Fruit fly (Drosophila melanogaster) whole organism, embryonic: ENCODE results near the gene Tsen34.

Experiments used
- Antp ChIP-seq: fragments of 200-800 bp; sonication (Bioruptor generic); optimal IDR thresholded peaks from 3 replicates; lab custom pipeline; 2016; ENCODE audit warnings: missing biosample characterization, missing genetic modification characterization
- Asciz ChIP-seq: fragments of 200-800 bp; sonication (Bioruptor generic); optimal IDR thresholded peaks from 2 replicates; lab custom pipeline; 2017; ENCODE audit warnings: missing biosample characterization, mild to moderate bottlenecking, missing genetic modification characterization, missing genetic modification reagents
- B-H1 ChIP-seq: fragments of 200-800 bp; sonication (Bioruptor generic); IDR thresholded peaks from 3 replicates; pipeline ENCODE4 v1.3.6; 2022; ENCODE audit warnings: missing biosample characterization, missing genetic modification characterization
- CG10209 ChIP-seq: fragments of 200-800 bp; sonication (Bioruptor generic); optimal IDR thresholded peaks from 3 replicates; lab custom pipeline; 2017; ENCODE audit warnings: missing biosample characterization, mild to moderate bottlenecking, missing genetic modification characterization, missing genetic modification reagents
- CG10565 ChIP-seq: fragments of 200-800 bp; sonication (Bioruptor generic); optimal IDR thresholded peaks from 3 replicates; lab custom pipeline; 2016; ENCODE audit warnings: missing biosample characterization, mild to moderate bottlenecking, missing genetic modification characterization
- CG11456 ChIP-seq: fragments of 200-800 bp; sonication (Bioruptor generic); IDR thresholded peaks from 3 replicates; pipeline ENCODE4 v1.3.6; 2022; ENCODE audit warnings: missing biosample characterization, missing genetic modification characterization
- CG11723 ChIP-seq: fragments of 200-800 bp; sonication (Bioruptor generic); optimal IDR thresholded peaks from 2 replicates; lab custom pipeline; 2017; ENCODE audit warnings: missing biosample characterization, mild to moderate bottlenecking, missing genetic modification characterization
- CG15514 ChIP-seq: fragments of 200-800 bp; sonication (Bioruptor generic); optimal IDR thresholded peaks from 3 replicates; lab custom pipeline; 2017; ENCODE audit warnings: missing biosample characterization, missing genetic modification characterization, mild to moderate bottlenecking, moderate library complexity, missing genetic modification reagents
- CG15601 ChIP-seq: fragments of 200-800 bp; sonication (Bioruptor generic); optimal IDR thresholded peaks from 3 replicates; lab custom pipeline; 2019; ENCODE audit warnings: missing biosample characterization, mild to moderate bottlenecking, missing genetic modification characterization, moderate library complexity
- CG17186 ChIP-seq: fragments of 200-800 bp; sonication (Bioruptor generic); optimal IDR thresholded peaks from 3 replicates; lab custom pipeline; 2017; ENCODE audit warnings: missing biosample characterization, missing genetic modification reagents, missing genetic modification characterization
- CG17361 ChIP-seq: fragments of 200-800 bp; sonication (Bioruptor generic); IDR thresholded peaks from 3 replicates; pipeline ENCODE4 v1.3.6; 2022; ENCODE audit warnings: missing biosample characterization, missing genetic modification characterization
- CG3407 ChIP-seq: fragments of 200-800 bp; sonication (Bioruptor generic); optimal IDR thresholded peaks from 2 replicates; lab custom pipeline; 2018; ENCODE audit warnings: missing biosample characterization, mild to moderate bottlenecking, missing genetic modification characterization
- CG6654 ChIP-seq: fragments of 200-800 bp; sonication (Bioruptor generic); optimal IDR thresholded peaks from 2 replicates; lab custom pipeline; 2017; ENCODE audit warnings: missing biosample characterization, mild to moderate bottlenecking, missing genetic modification characterization
- CG7745 ChIP-seq: fragments of 200-800 bp; sonication (Bioruptor generic); optimal IDR thresholded peaks from 2 replicates; lab custom pipeline; 2018; ENCODE audit warnings: missing biosample characterization, mild to moderate bottlenecking, missing genetic modification characterization, moderate library complexity
- Drgx ChIP-seq: fragments of 200-800 bp; sonication (Bioruptor generic); IDR thresholded peaks from 2 replicates; pipeline ENCODE4 v1.3.6; 2022; ENCODE audit warnings: missing biosample characterization, missing genetic modification characterization
- H2.0 ChIP-seq: fragments of 200-800 bp; sonication (Bioruptor generic); IDR thresholded peaks from 2 replicates; pipeline ENCODE4 v1.3.6; 2022; ENCODE audit warnings: missing biosample characterization, missing genetic modification characterization
- Hand ChIP-seq: fragments of 200-800 bp; sonication (Bioruptor generic); optimal IDR thresholded peaks from 2 replicates; lab custom pipeline; 2017; ENCODE audit warnings: mild to moderate bottlenecking, missing biosample characterization, missing genetic modification reagents, missing genetic modification characterization
- Hmr ChIP-seq: fragments of 200-800 bp; sonication (Bioruptor generic); optimal IDR thresholded peaks from 3 replicates; lab custom pipeline; 2017; ENCODE audit warnings: mild to moderate bottlenecking, missing biosample characterization, missing genetic modification reagents, missing genetic modification characterization
- MBD-R2 ChIP-seq: fragments of 200-800 bp; sonication (Bioruptor generic); IDR thresholded peaks from 2 replicates; pipeline ENCODE4 v1.3.6; 2022; ENCODE audit warnings: missing biosample characterization, missing genetic modification characterization
- Mad ChIP-seq: fragments of 200-800 bp; sonication (Bioruptor generic); optimal IDR thresholded peaks from 2 replicates; lab custom pipeline; 2016; ENCODE audit warnings: missing biosample characterization, missing genetic modification characterization
- NK7.1 ChIP-seq: fragments of 200-800 bp; sonication (Bioruptor generic); optimal IDR thresholded peaks from 3 replicates; lab custom pipeline; 2016; ENCODE audit warnings: missing biosample characterization, missing genetic modification characterization
- Nf-YC ChIP-seq: fragments of 200-800 bp; optimal IDR thresholded peaks from 3 replicates; lab custom pipeline; 2019; ENCODE audit warnings: missing biosample characterization, mild to moderate bottlenecking, missing genetic modification characterization, moderate library complexity
- Optix ChIP-seq: fragments of 200-800 bp; sonication (Bioruptor generic); IDR thresholded peaks from 3 replicates; pipeline ENCODE4 v1.3.6; 2022; ENCODE audit warnings: missing biosample characterization, missing genetic modification characterization
- Ravus ChIP-seq: fragments of 200-800 bp; sonication (Bioruptor generic); IDR thresholded peaks from 2 replicates; pipeline ENCODE4 v1.3.6; 2022; ENCODE audit warnings: missing biosample characterization, missing genetic modification characterization
- Rx ChIP-seq: fragments of 200-800 bp; sonication (Bioruptor generic); IDR thresholded peaks from 2 replicates; pipeline ENCODE4 v1.3.6; 2022; ENCODE audit warnings: missing biosample characterization, missing genetic modification characterization
- Sox100B ChIP-seq: fragments of 200-800 bp; sonication (Bioruptor generic); optimal IDR thresholded peaks from 3 replicates; lab custom pipeline; 2018; ENCODE audit warnings: missing biosample characterization, mild to moderate bottlenecking, missing genetic modification characterization
- Sox102F ChIP-seq: fragments of 200-800 bp; sonication (Bioruptor generic); optimal IDR thresholded peaks from 2 replicates; lab custom pipeline; 2018; ENCODE audit warnings: missing biosample characterization, mild to moderate bottlenecking, missing genetic modification characterization, moderate library complexity
- Ssrp ChIP-seq: fragments of 200-800 bp; sonication (Bioruptor generic); optimal IDR thresholded peaks from 2 replicates; lab custom pipeline; 2018; ENCODE audit warnings: missing biosample characterization, mild to moderate bottlenecking, missing genetic modification characterization, moderate library complexity
- Tbp ChIP-seq: fragments of >200 bp; optimal IDR thresholded peaks from 2 replicates; lab custom pipeline; 2018; ENCODE audit warnings: missing biosample characterization, missing genetic modification characterization
- Xrp1 ChIP-seq: fragments of 200-800 bp; sonication (Bioruptor generic); IDR thresholded peaks from 2 replicates; pipeline ENCODE4 v1.3.6; 2022; ENCODE audit warnings: missing biosample characterization, missing genetic modification characterization
- abd-A ChIP-seq: fragments of 200-800 bp; sonication (Bioruptor generic); optimal IDR thresholded peaks from 3 replicates; lab custom pipeline; 2019; ENCODE audit warnings: missing biosample characterization, mild to moderate bottlenecking, missing genetic modification characterization, moderate library complexity
- al ChIP-seq: fragments of 200-800 bp; sonication (Bioruptor generic); IDR thresholded peaks from 2 replicates; pipeline ENCODE4 v1.3.6; 2022; ENCODE audit warnings: missing biosample characterization, missing genetic modification characterization
- cato ChIP-seq: fragments of 200-800 bp; sonication (Bioruptor generic); optimal IDR thresholded peaks from 2 replicates; lab custom pipeline; 2016; ENCODE audit warnings: missing biosample characterization, missing genetic modification characterization, borderline replicate concordance
- caup ChIP-seq: fragments of 200-800 bp; sonication (Bioruptor generic); optimal IDR thresholded peaks from 3 replicates; lab custom pipeline; 2017; ENCODE audit warnings: missing biosample characterization, mild to moderate bottlenecking, missing genetic modification characterization, moderate library complexity; ENCODE audit not compliant: severe bottlenecking
- cg ChIP-seq: fragments of 200-800 bp; sonication (Bioruptor generic); optimal IDR thresholded peaks from 3 replicates; lab custom pipeline; 2019; ENCODE audit warnings: missing biosample characterization, mild to moderate bottlenecking, missing genetic modification characterization, moderate library complexity
- crc ChIP-seq: fragments of 200-800 bp; sonication (Bioruptor generic); optimal IDR thresholded peaks from 2 replicates; lab custom pipeline; 2016; ENCODE audit warnings: missing biosample characterization, missing genetic modification characterization
- ems ChIP-seq: fragments of 200-800 bp; sonication (Bioruptor generic); optimal IDR thresholded peaks from 3 replicates; lab custom pipeline; 2016; ENCODE audit warnings: missing biosample characterization, missing genetic modification characterization
- ewg ChIP-seq: fragments of 200-800 bp; sonication (Bioruptor generic); optimal IDR thresholded peaks from 3 replicates; lab custom pipeline; 2017; ENCODE audit warnings: mild to moderate bottlenecking, missing biosample characterization, missing genetic modification reagents, missing genetic modification characterization
- fd3F ChIP-seq: fragments of 200-800 bp; sonication (Bioruptor generic); optimal IDR thresholded peaks from 2 replicates; lab custom pipeline; 2018; ENCODE audit warnings: missing biosample characterization, mild to moderate bottlenecking, missing genetic modification characterization, moderate library complexity
- grau ChIP-seq: fragments of 200-800 bp; optimal IDR thresholded peaks from 3 replicates; lab custom pipeline; 2019; ENCODE audit warnings: missing biosample characterization, mild to moderate bottlenecking, missing genetic modification characterization, moderate library complexity
- luna ChIP-seq: fragments of 200-800 bp; sonication (Bioruptor generic); optimal IDR thresholded peaks from 2 replicates; lab custom pipeline; 2016; ENCODE audit warnings: missing biosample characterization, missing genetic modification characterization
- onecut ChIP-seq: fragments of 200-800 bp; sonication (Bioruptor generic); IDR thresholded peaks from 2 replicates; pipeline ENCODE4 v1.3.6; 2022; ENCODE audit warnings: missing biosample characterization, missing genetic modification characterization
- pho ChIP-seq: fragments of 200-800 bp; sonication (Bioruptor generic); optimal IDR thresholded peaks from 2 replicates; lab custom pipeline; 2016; ENCODE audit warnings: missing biosample characterization, missing genetic modification characterization
- prd ChIP-seq, 3 experiments: fragments of >200 bp in 2 of 3; fragments of 200-800 bp in 1 of 3; sonication (Bioruptor generic) in 1 of 3; optimal IDR thresholded peaks in 2 of 3; IDR thresholded peaks in 1 of 3; 2 replicates in 2 of 3; 3 replicates in 1 of 3; pipeline versions ENCODE4 v1.3.6 to Lab custom; 2017 to 2022; ENCODE audit warnings: missing biosample characterization in 1 of 3, missing genetic modification characterization in 1 of 3
- sim ChIP-seq: fragments of 200-800 bp; sonication (Bioruptor generic); IDR thresholded peaks from 2 replicates; pipeline ENCODE4 v1.3.6; 2022; ENCODE audit warnings: missing biosample characterization, missing genetic modification characterization
- sr ChIP-seq: fragments of 200-800 bp; sonication (Bioruptor generic); IDR thresholded peaks from 3 replicates; pipeline ENCODE4 v1.3.6; 2022; ENCODE audit warnings: missing biosample characterization, missing genetic modification characterization
- tin ChIP-seq: fragments of 200-800 bp; sonication (Bioruptor generic); optimal IDR thresholded peaks from 3 replicates; lab custom pipeline; 2016; ENCODE audit warnings: missing biosample characterization, missing genetic modification characterization
- tx ChIP-seq: fragments of 200-800 bp; sonication (Bioruptor generic); optimal IDR thresholded peaks from 2 replicates; lab custom pipeline; 2016; ENCODE audit warnings: missing biosample characterization, missing genetic modification characterization
- wdn ChIP-seq: fragments of 200-800 bp; sonication (Bioruptor generic); IDR thresholded peaks from 2 replicates; pipeline ENCODE4 v1.3.6; 2022; ENCODE audit warnings: missing biosample characterization, missing genetic modification characterization

Gene Tsen34

dm6 chr3L:14759097-14759795 is 2.4 kb downstream of the Tsen34 start (continued):
- TF ChIP-seq luna (GFP tag; lab: Kevin White, UChicago) (peak; percentile 98), abd-A (tag; lab: Kevin White, UChicago) (peak; percentile 97), Hmr (GFP tag; lab: Kevin White, UChicago) (peak; percentile 100), Mad (GFP tag; lab: Kevin White, UChicago) (peak; percentile 99), ems (GFP tag; lab: Kevin White, UChicago) (peak; percentile 99), CG17186 (peak; percentile 95), grau (peak; percentile 100), pho (GFP tag; lab: Kevin White, UChicago) (peak; percentile 100), CG11723 (GFP tag; lab: Kevin White, UChicago) (peak; percentile 100), tx (GFP tag; lab: Kevin White, UChicago) (peak; percentile 99), CG11456 (peak; percentile 99), cg (GFP tag; lab: Kevin White, UChicago) (peak; percentile 29), Drgx (GFP tag; lab: Robert Waterston, UW) (peak; percentile 100), sr (GFP tag; lab: Robert Waterston, UW) (peak; percentile 96), B-H1 (GFP tag; lab: Robert Waterston, UW) (peak; percentile 99), cato (GFP tag; lab: Kevin White, UChicago) (peak; percentile 99), Ssrp (tag; lab: Kevin White, UChicago) (peak; percentile 100), CG7745 (peak; percentile 87), CG3407 (GFP tag; lab: Kevin White, UChicago) (peak; percentile 99), tin (GFP tag; lab: Kevin White, UChicago) (peak; percentile 100), Sox102F (peak; percentile 100), Rx (GFP tag; lab: Robert Waterston, UW) (peak; percentile 99), crc (GFP tag; lab: Kevin White, UChicago) (peak; percentile 98), wdn (GFP tag; lab: Robert Waterston, UW) (peak; percentile 100), caup (GFP tag; lab: Kevin White, UChicago) (peak; percentile 100), Tbp (GFP tag; lab: Kevin White, UChicago) (no peak), CG15514 (GFP tag; lab: Kevin White, UChicago) (peak; percentile 96), Sox100B (GFP tag; lab: Kevin White, UChicago) (peak; percentile 100), NK7.1 (peak; percentile 99), al (GFP tag; lab: Robert Waterston, UW) (peak; percentile 100), MBD-R2 (peak; percentile 100), CG10209 (peak; percentile 100), Hand (GFP tag; lab: Kevin White, UChicago) (peak; percentile 100), Asciz (GFP tag; lab: Kevin White, UChicago) (peak; percentile 100), Antp (GFP tag; lab: Kevin White, UChicago) (peak; percentile 98), prd (optimal IDR thresholded peaks at IDR 0.05; lab: Kevin White, UChicago) (no peak), prd (GFP tag; IDR thresholded peaks at IDR 0.05; lab: Robert Waterston, UW) (peak; percentile 100), CG15601 (tag; lab: Kevin White, UChicago) (peak; percentile 99), ewg (GFP tag; lab: Kevin White, UChicago) (peak; percentile 99), CG10565 (peak; percentile 97), Optix (GFP tag; lab: Robert Waterston, UW) (peak; percentile 98), Nf-YC (tag; lab: Kevin White, UChicago) (peak; percentile 96), H2.0 (GFP tag; lab: Robert Waterston, UW) (peak; percentile 99), onecut (GFP tag; lab: Robert Waterston, UW) (peak; percentile 99), CG17361 (GFP tag; lab: Robert Waterston, UW) (peak; percentile 100), Xrp1 (peak; percentile 100), fd3F (GFP tag; lab: Kevin White, UChicago) (peak; percentile 100), Ravus (GFP tag; lab: Robert Waterston, UW) (peak; percentile 99), sim (peak; percentile 98), CG6654 (GFP tag; lab: Kevin White, UChicago) (peak; percentile 96)
